Fruit fly (Drosophila melanogaster) whole organism, adult: ENCODE measurements around the gene CG13901.

Experiments used
- CG33017 ChIP-seq: fragments of 200-800 bp; sonication (Bioruptor generic); optimal IDR thresholded peaks from 2 replicates; lab custom pipeline; 2018; ENCODE audit warnings: missing biosample characterization, mild to moderate bottlenecking, missing genetic modification characterization, moderate library complexity
- Clk ChIP-seq: fragments of 200-800 bp; sonication (Bioruptor generic); optimal IDR thresholded peaks from 2 replicates; lab custom pipeline; 2017; ENCODE audit warnings: missing biosample characterization, missing genetic modification characterization
- Crg-1 ChIP-seq: fragments of 200-800 bp; sonication (Bioruptor generic); optimal IDR thresholded peaks from 2 replicates; lab custom pipeline; 2016; ENCODE audit warnings: missing biosample characterization, missing genetic modification characterization
- kay ChIP-seq: fragments of 200-800 bp; sonication (Bioruptor generic); peaks from one replicate; lab custom pipeline; 2016; ENCODE audit warnings: missing biosample characterization, missing genetic modification characterization, borderline replicate concordance
- pad ChIP-seq: fragments of 200-800 bp; sonication (Bioruptor generic); optimal IDR thresholded peaks from 3 replicates; lab custom pipeline; 2017; ENCODE audit warnings: missing biosample characterization, missing genetic modification characterization, mild to moderate bottlenecking, moderate library complexity, missing genetic modification reagents
- toe ChIP-seq: fragments of 200-800 bp; sonication (Bioruptor generic); optimal IDR thresholded peaks from 2 replicates; lab custom pipeline; 2016; ENCODE audit warnings: missing biosample characterization, missing genetic modification characterization

dm6 chr3L:813911-814310 is 23.7 kb downstream of the CG13901 start:
- TF ChIP-seq kay (GFP tag; lab: Kevin White, UChicago) (no peak), toe (no peak), pad (GFP tag; lab: Kevin White, UChicago) (no peak), Crg-1 (GFP tag; lab: Kevin White, UChicago) (no peak), Clk (GFP tag; lab: Kevin White, UChicago) (no peak), CG33017 (tag; lab: Kevin White, UChicago) (no peak)
